Fruit fly (Drosophila melanogaster) Kc167 (cell line): ENCODE measurements around the gene CG8051.

Experiments used
- Myc ChIP-seq: fragments of >200 bp; optimal IDR thresholded peaks from 2 replicates; lab custom pipeline; 2017; ENCODE audit warnings: missing external identifiers
- Sin3A ChIP-seq: fragments of >200 bp; optimal IDR thresholded peaks from 2 replicates; lab custom pipeline; 2018; ENCODE audit warnings: missing external identifiers
- h ChIP-seq: fragments of >200 bp; optimal IDR thresholded peaks from 3 replicates; lab custom pipeline; 2018; ENCODE audit warnings: missing external identifiers
- insv ChIP-seq: fragments of >200 bp; optimal IDR thresholded peaks from 3 replicates; lab custom pipeline; 2018; ENCODE audit warnings: missing external identifiers
- psq ChIP-seq: fragments of >200 bp; optimal IDR thresholded peaks from 2 replicates; lab custom pipeline; 2017; ENCODE audit warnings: missing external identifiers
- ttk ChIP-seq: sonication (Bioruptor generic); optimal IDR thresholded peaks from 2 replicates; lab custom pipeline; 2017; ENCODE audit warnings: missing external identifiers

DNA sequence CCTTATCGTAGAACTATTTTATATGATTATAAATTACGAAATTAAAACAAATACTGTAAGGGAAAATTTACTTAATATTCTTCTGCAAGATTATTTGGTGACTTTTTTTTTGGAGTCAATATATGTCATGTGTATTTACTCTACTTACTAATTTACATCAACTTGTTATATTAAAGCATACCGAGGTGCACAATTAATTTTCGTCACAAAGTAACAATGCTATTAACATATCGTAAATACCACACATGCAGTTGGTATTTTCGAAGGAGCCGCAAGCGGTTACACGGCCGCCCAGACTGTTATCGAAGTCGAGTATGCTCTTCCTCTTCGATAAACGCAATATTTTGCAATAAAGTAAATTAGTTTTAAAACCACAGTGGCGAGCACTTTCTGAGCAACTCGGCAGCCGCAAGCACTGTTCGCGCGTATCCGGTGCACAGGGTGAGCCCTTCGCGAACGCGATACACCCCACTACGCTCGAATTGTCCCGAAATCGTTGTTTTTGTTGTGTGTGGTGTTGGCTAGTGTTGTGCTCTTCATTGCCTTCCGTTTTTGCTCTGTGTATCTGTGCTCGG is 46.1 kb downstream of the CG8051 start, which contains the start of gene Vav:
- TF ChIP-seq psq (lab: Kevin White, UChicago) (no peak), ttk (lab: Kevin White, UChicago) (no peak), h (lab: Kevin White, UChicago) (no peak), Myc (no peak), Sin3A (no peak), insv (lab: Kevin White, UChicago) (no peak)
